Worm (Caenorhabditis elegans) whole organism, L4 larva: Measurements from ENCODE around the gene F35D2.6.

Source experiments
- R02D3.7 ChIP-seq: fragments of 150-350 bp; sonication (generic microtip); optimal IDR thresholded peaks from 3 replicates; lab custom pipeline; 2014; ENCODE audit warnings: missing biosample characterization, missing genetic modification characterization
- T20F7.1 ChIP-seq: fragments of 200-800 bp; sonication (Bioruptor generic); optimal IDR thresholded peaks from 2 replicates; lab custom pipeline; 2018; ENCODE audit warnings: mild to moderate bottlenecking, missing genetic modification characterization, missing compliant biosample characterization
- Y48G9A.11 ChIP-seq: fragments of 200-800 bp; sonication (Bioruptor generic); IDR thresholded peaks from 2 replicates; pipeline ENCODE4 v1.3.6; 2022; ENCODE audit warnings: missing genetic modification reagents, missing genetic modification characterization, missing compliant biosample characterization
- dpl-1 ChIP-seq: fragments of 150-350 bp; optimal IDR thresholded peaks from 2 replicates; lab custom pipeline; 2014; ENCODE audit warnings: missing biosample characterization, missing genetic modification reagents, missing genetic modification characterization
- mep-1 ChIP-seq: fragments of 150-350 bp; sonication (generic microtip); optimal IDR thresholded peaks from 3 replicates; lab custom pipeline; 2014; ENCODE audit warnings: missing biosample characterization, missing genetic modification characterization
- saeg-2 ChIP-seq: fragments of 200-800 bp; sonication (Bioruptor generic); IDR thresholded peaks from 2 replicates; pipeline ENCODE4 v1.3.6; 2022; ENCODE audit warnings: missing genetic modification reagents, missing genetic modification characterization, missing compliant biosample characterization

ce11 chrII:7543808-7544207, 33.7 kb upstream of the F35D2.6 start, which contains the start of gene rol-8:
- TF ChIP-seq R02D3.7: no peak
- TF ChIP-seq mep-1: no peak
- no peak for TF ChIP-seq T20F7.1
- TF ChIP-seq Y48G9A.11 (GFP tag; lab: Robert Waterston, UW): no peak
- TF ChIP-seq dpl-1: no peak
- TF ChIP-seq saeg-2: no peak
